Worm (Caenorhabditis elegans): ENCODE results near the gene F35B12.10.

DNA sequence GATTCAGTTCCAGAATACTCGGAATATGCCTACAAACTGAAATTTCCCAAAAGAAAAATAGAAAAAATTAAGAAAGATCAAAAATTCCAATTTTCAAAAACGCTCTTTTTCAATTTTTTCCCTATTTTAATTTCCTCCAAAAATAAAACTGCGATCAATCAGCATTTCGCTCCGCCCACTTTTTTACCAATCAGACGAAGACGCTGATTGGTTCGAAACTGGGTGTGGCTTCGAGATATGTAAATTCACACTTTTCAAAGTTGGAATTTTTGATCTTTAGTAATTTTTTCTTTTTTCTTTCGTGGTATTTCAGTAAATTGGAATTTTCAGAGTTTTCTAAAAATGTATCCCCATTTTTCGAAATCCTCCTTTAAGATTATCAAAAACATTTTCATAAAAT is 48.0 kb upstream of the F35B12.10 start:
- TF ChIP-seq ztf-29 (GFP tag; IDR thresholded peaks at IDR 0.05) = no peak
- no peak for TF ChIP-seq flt-1 (GFP tag; IDR thresholded peaks at IDR 0.05)
